Worm (Caenorhabditis elegans) whole organism, late embryonic: ENCODE measurements around the gene col-97.

Experiments
- K09A11.1 ChIP-seq: sonication (generic microtip); optimal IDR thresholded peaks from 2 replicates; lab custom pipeline; 2017; ENCODE audit warnings: antibody characterized with exemption, mild to moderate bottlenecking, missing genetic modification characterization, missing compliant biosample characterization; ENCODE audit not compliant: insufficient read depth
- ceh-22 ChIP-seq: sonication (generic microtip); optimal IDR thresholded peaks from 2 replicates; lab custom pipeline; 2017; ENCODE audit warnings: missing biosample characterization, missing genetic modification characterization
- ceh-45 ChIP-seq: fragments of 200-800 bp; sonication (Bioruptor generic); IDR thresholded peaks from 2 replicates; pipeline ENCODE4 v1.3.6; 2022; ENCODE audit warnings: missing genetic modification reagents, missing genetic modification characterization, missing compliant biosample characterization
- dve-1 ChIP-seq: sonication (generic microtip); optimal IDR thresholded peaks from 2 replicates; lab custom pipeline; 2017; ENCODE audit warnings: antibody characterized with exemption, mild to moderate bottlenecking, missing genetic modification characterization, missing compliant biosample characterization
- fkh-10 ChIP-seq: fragments of 150-350 bp; optimal IDR thresholded peaks from 2 replicates; lab custom pipeline; 2014; ENCODE audit warnings: missing biosample characterization, missing genetic modification reagents, missing genetic modification characterization
- nfya-1 ChIP-seq: sonication (generic microtip); optimal IDR thresholded peaks from 2 replicates; lab custom pipeline; 2017; ENCODE audit warnings: missing genetic modification characterization, mild to moderate bottlenecking, missing compliant biosample characterization, antibody characterized with exemption, moderate library complexity
- nhr-11 ChIP-seq: fragments of 150-350 bp; optimal IDR thresholded peaks from 2 replicates; lab custom pipeline; 2014; ENCODE audit warnings: missing biosample characterization, missing genetic modification characterization
- pax-1 ChIP-seq: fragments of 150-350 bp; optimal IDR thresholded peaks from 2 replicates; lab custom pipeline; 2014; ENCODE audit warnings: missing biosample characterization, missing genetic modification characterization
- pha-4 ChIP-seq: fragments of 150-350 bp; optimal IDR thresholded peaks from 2 replicates; lab custom pipeline; 2018; ENCODE audit warnings: missing biosample characterization, missing genetic modification reagents, missing genetic modification characterization
- ztf-16 ChIP-seq: sonication (generic microtip); optimal IDR thresholded peaks from 2 replicates; lab custom pipeline; 2017; ENCODE audit warnings: missing genetic modification characterization, missing compliant biosample characterization

ce11 chrIII:12993607-12994006, at the start of gene col-97:
- TF ChIP-seq ztf-16 (tag; lab: Kevin White, UChicago) (no peak), pha-4 (tag; lab: Kevin White, UChicago) (no peak), ceh-22 (tag; lab: Kevin White, UChicago) (no peak), fkh-10 (GFP tag; lab: Kevin White, UChicago) (no peak), nhr-11 (tag; lab: Kevin White, UChicago) (no peak), K09A11.1 (tag; lab: Kevin White, UChicago) (no peak), pax-1 (tag; lab: Kevin White, UChicago) (no peak), nfya-1 (tag; lab: Kevin White, UChicago) (no peak), ceh-45 (GFP tag; lab: Robert Waterston, UW) (no peak), dve-1 (tag; lab: Kevin White, UChicago) (no peak)
